Fruit fly (Drosophila melanogaster): ENCODE measurements around the gene CG5274.

DNA sequence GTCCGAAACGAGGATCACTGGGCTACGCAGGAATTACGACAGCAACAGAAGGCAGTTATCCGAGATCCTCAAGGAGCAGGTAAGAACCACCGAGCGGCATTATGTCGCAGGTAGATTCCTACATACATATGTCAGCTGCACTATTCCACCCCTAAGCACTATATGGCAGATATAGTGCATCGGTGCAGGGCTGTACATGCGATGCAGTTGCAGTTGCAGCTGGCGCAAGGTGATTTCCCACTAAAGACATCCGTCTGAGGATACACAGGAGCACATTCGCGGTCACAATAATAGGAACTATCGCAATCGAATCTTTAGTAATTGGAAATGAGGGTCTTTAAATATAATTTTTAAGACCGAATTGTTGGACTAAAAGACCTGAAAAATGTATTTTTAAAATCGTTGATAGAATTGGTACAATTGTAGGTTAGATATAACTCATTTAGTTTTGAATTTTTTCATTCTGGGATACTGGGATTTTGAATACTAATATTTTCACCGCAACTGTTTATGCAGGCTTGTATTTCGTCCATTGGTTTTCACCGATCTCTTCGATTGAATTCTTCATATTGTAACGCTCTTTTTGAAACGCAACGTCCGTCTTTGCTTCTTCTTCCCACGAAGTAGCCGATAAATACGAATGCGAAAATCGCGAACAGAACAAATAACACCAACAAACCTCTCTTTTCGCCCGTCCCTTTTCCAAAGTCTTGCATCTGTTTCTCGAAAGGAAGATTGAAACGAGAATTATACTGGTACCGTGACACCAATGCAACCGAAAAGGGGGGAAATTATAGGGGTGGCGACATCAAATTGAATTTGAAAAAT, 24.6 kb downstream of the CG5274 start:
- TF ChIP-seq CG17806 (tag; optimal IDR thresholded peaks at IDR 0.05) (peak; percentile 74), rn (GFP tag; IDR thresholded peaks at IDR 0.05) (no peak)

Data from whole organism, pupa.